Worm (Caenorhabditis elegans) whole organism, mixed stage, embryonic: ENCODE results near the gene ZK563.2.

Experiments used
- M03D4.4 ChIP-seq: sonication (generic microtip); optimal IDR thresholded peaks from 2 replicates; lab custom pipeline; 2017; ENCODE audit warnings: mild to moderate bottlenecking, missing genetic modification characterization, missing compliant biosample characterization
- ceh-39 ChIP-seq: fragments of 150-350 bp; optimal IDR thresholded peaks from 2 replicates; lab custom pipeline; 2014; ENCODE audit warnings: missing biosample characterization, missing genetic modification characterization
- drap-1 ChIP-seq: fragments of 200-800 bp; sonication (Bioruptor generic); optimal IDR thresholded peaks from 3 replicates; lab custom pipeline; 2018; ENCODE audit warnings: mild to moderate bottlenecking, missing genetic modification characterization, missing compliant biosample characterization
- mep-1 ChIP-seq: fragments of 150-350 bp; optimal IDR thresholded peaks from 2 replicates; lab custom pipeline; 2017; ENCODE audit warnings: missing biosample characterization, missing genetic modification reagents, missing genetic modification characterization, inconsistent platforms
- nhr-12 ChIP-seq: fragments of 150-350 bp; optimal IDR thresholded peaks from 2 replicates; lab custom pipeline; 2014; ENCODE audit warnings: missing biosample characterization, missing genetic modification characterization
- nhr-237 ChIP-seq: fragments of 150-350 bp; optimal IDR thresholded peaks from 2 replicates; lab custom pipeline; 2014; ENCODE audit warnings: missing biosample characterization, missing genetic modification characterization
- nhr-28 ChIP-seq: fragments of 150-350 bp; optimal IDR thresholded peaks from 2 replicates; lab custom pipeline; 2014; ENCODE audit warnings: missing biosample characterization, missing genetic modification characterization
- nhr-76 ChIP-seq: sonication (generic microtip); optimal IDR thresholded peaks from 2 replicates; lab custom pipeline; 2017; ENCODE audit warnings: missing biosample characterization, missing genetic modification characterization
- pha-4 ChIP-seq: fragments of 150-350 bp; optimal IDR thresholded peaks from 2 replicates; lab custom pipeline; 2018; ENCODE audit warnings: missing biosample characterization, missing genetic modification reagents, missing genetic modification characterization

DNA sequence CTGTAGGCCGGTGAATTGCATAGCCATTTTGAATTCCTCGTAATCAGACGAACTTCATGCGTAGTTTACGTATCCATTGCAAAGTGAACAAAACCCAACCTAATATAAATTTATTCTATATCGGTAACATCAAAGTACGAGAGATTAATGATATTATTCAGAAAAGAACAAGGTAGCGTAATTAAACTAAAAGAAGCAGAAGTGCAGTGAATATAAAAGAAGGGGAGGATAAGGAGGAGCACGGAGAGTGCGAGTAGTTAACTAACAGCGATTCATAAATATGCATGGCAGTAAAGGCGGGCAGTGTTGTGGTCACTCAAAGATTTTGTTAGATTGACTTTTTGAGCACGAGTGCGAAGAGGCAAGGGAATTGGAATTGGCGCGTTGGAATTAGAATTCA lies 5.9 kb downstream of the ZK563.2 start, which contains the start of gene clc-3:
- TF ChIP-seq nhr-12 (tag; lab: Kevin White, UChicago) (no peak), ceh-39 (tag; lab: Kevin White, UChicago) (no peak), nhr-237 (tag; lab: Kevin White, UChicago) (no peak), pha-4 (tag; lab: Kevin White, UChicago) (no peak), mep-1 (tag; lab: Kevin White, UChicago) (no peak), M03D4.4 (tag; lab: Kevin White, UChicago) (no peak), drap-1 (GFP tag; lab: Kevin White, UChicago) (no peak), nhr-28 (tag; lab: Kevin White, UChicago) (no peak), nhr-76 (no peak)
